Worm (Caenorhabditis elegans) whole organism, young adult: ENCODE measurements around the gene srx-23.

Experiments used
- B0019.2 ChIP-seq: fragments of 200-800 bp; sonication (Bioruptor generic); conservative IDR thresholded peaks from 2 replicates; pipeline ENCODE4 v1.3.6; 2022; ENCODE audit warnings: missing genetic modification reagents, missing genetic modification characterization, missing compliant biosample characterization
- B0336.3 ChIP-seq: fragments of 200-800 bp; sonication (Bioruptor generic); IDR thresholded peaks from 2 replicates; pipeline ENCODE4 v1.3.6; 2022; ENCODE audit warnings: missing genetic modification characterization, missing compliant biosample characterization
- C17E4.6 ChIP-seq: fragments of 200-800 bp; sonication (Bioruptor generic); IDR thresholded peaks from 2 replicates; pipeline ENCODE4 v1.3.6; 2022; ENCODE audit warnings: missing genetic modification reagents, missing genetic modification characterization, missing compliant biosample characterization
- D2030.7 ChIP-seq: fragments of 200-800 bp; sonication (Bioruptor generic); IDR thresholded peaks from 2 replicates; pipeline ENCODE4 v1.3.6; 2022; ENCODE audit warnings: missing genetic modification reagents, missing genetic modification characterization, missing compliant biosample characterization
- F33H1.4 ChIP-seq: fragments of 200-800 bp; sonication (Bioruptor generic); IDR thresholded peaks from 2 replicates; pipeline ENCODE4 v1.3.6; 2022; ENCODE audit warnings: missing genetic modification reagents, missing genetic modification characterization, missing compliant biosample characterization
- F39B2.1 ChIP-seq: fragments of 200-800 bp; sonication (Bioruptor generic); IDR thresholded peaks from 2 replicates; pipeline ENCODE4 v1.3.6; 2022; ENCODE audit warnings: missing genetic modification reagents, missing genetic modification characterization, missing compliant biosample characterization
- F52B5.7 ChIP-seq: sonication (generic microtip); optimal IDR thresholded peaks from 2 replicates; lab custom pipeline; 2016; ENCODE audit warnings: mild to moderate bottlenecking, missing genetic modification characterization, missing compliant biosample characterization
- F57A8.1 ChIP-seq: fragments of 200-800 bp; sonication (Bioruptor generic); optimal IDR thresholded peaks from 2 replicates; lab custom pipeline; 2018; ENCODE audit warnings: mild to moderate bottlenecking, missing genetic modification characterization, moderate library complexity, missing compliant biosample characterization
- K11D2.4 ChIP-seq: fragments of 200-800 bp; sonication (Bioruptor generic); IDR thresholded peaks from 2 replicates; pipeline ENCODE4 v1.3.6; 2022; ENCODE audit warnings: missing genetic modification reagents, missing genetic modification characterization, missing compliant biosample characterization
- K12H6.12 ChIP-seq: fragments of 200-800 bp; sonication (Bioruptor generic); optimal IDR thresholded peaks from 2 replicates; lab custom pipeline; 2018; ENCODE audit warnings: mild to moderate bottlenecking, missing genetic modification characterization, missing compliant biosample characterization
- T07F8.4 ChIP-seq: sonication (generic microtip); optimal IDR thresholded peaks from 2 replicates; lab custom pipeline; 2016; ENCODE audit warnings: mild to moderate bottlenecking, missing genetic modification characterization, moderate library complexity, missing compliant biosample characterization
- Y53F4B.3 ChIP-seq: fragments of 200-800 bp; sonication (Bioruptor generic); IDR thresholded peaks from 2 replicates; pipeline ENCODE4 v1.3.6; 2022; ENCODE audit warnings: missing genetic modification reagents, missing genetic modification characterization, missing compliant biosample characterization
- Y67H2A.10 ChIP-seq: fragments of 200-800 bp; sonication (Bioruptor generic); conservative IDR thresholded peaks from 2 replicates; pipeline ENCODE4 v1.3.6; 2022; ENCODE audit warnings: missing genetic modification reagents, missing genetic modification characterization, missing compliant biosample characterization
- Y95B8A.8 ChIP-seq: fragments of 200-800 bp; sonication (Bioruptor generic); IDR thresholded peaks from 2 replicates; pipeline ENCODE4 v1.3.6; 2022; ENCODE audit warnings: missing genetic modification reagents, missing genetic modification characterization, missing compliant biosample characterization
- atf-7 ChIP-seq: sonication (generic microtip); optimal IDR thresholded peaks from 2 replicates; lab custom pipeline; 2017; ENCODE audit warnings: mild to moderate bottlenecking, missing genetic modification characterization, missing compliant biosample characterization
- attf-5 ChIP-seq: fragments of 200-800 bp; sonication (Bioruptor generic); optimal IDR thresholded peaks from 2 replicates; lab custom pipeline; 2018; ENCODE audit warnings: mild to moderate bottlenecking, missing genetic modification characterization, missing compliant biosample characterization
- bed-1 ChIP-seq: fragments of 200-800 bp; sonication (Bioruptor generic); IDR thresholded peaks from 2 replicates; pipeline ENCODE4 v1.3.6; 2022; ENCODE audit warnings: missing genetic modification reagents, missing genetic modification characterization, missing compliant biosample characterization
- ccch-3 ChIP-seq: fragments of 200-800 bp; sonication (Bioruptor generic); optimal IDR thresholded peaks from 2 replicates; lab custom pipeline; 2018; ENCODE audit warnings: mild to moderate bottlenecking, missing genetic modification characterization, missing compliant biosample characterization
- cebp-2 ChIP-seq: fragments of 200-800 bp; sonication (Bioruptor generic); IDR thresholded peaks from 2 replicates; pipeline ENCODE4 v1.3.6; 2022; ENCODE audit warnings: missing genetic modification characterization, missing compliant biosample characterization
- ceh-100 ChIP-seq: fragments of 200-800 bp; sonication (Bioruptor generic); IDR thresholded peaks from 2 replicates; pipeline ENCODE4 v1.3.6; 2022; ENCODE audit warnings: missing genetic modification reagents, missing genetic modification characterization, missing compliant biosample characterization
- ceh-40 ChIP-seq: fragments of 200-800 bp; sonication (Bioruptor generic); IDR thresholded peaks from 2 replicates; pipeline ENCODE4 v1.3.6; 2022; ENCODE audit warnings: missing genetic modification characterization, missing compliant biosample characterization
- chd-7 ChIP-seq: sonication (generic microtip); optimal IDR thresholded peaks from 2 replicates; lab custom pipeline; 2016; ENCODE audit warnings: mild to moderate bottlenecking, missing genetic modification characterization, moderate library complexity, missing compliant biosample characterization
- efl-1 ChIP-seq: fragments of 150-350 bp; optimal IDR thresholded peaks from 2 replicates; lab custom pipeline; 2014; ENCODE audit warnings: missing biosample characterization, missing genetic modification reagents, missing genetic modification characterization
- fkh-3 ChIP-seq: sonication (generic microtip); optimal IDR thresholded peaks from 2 replicates; lab custom pipeline; 2016; ENCODE audit warnings: mild to moderate bottlenecking, missing genetic modification characterization, missing compliant biosample characterization
- hmg-1.2 ChIP-seq: fragments of 200-800 bp; sonication (Bioruptor generic); IDR thresholded peaks from 2 replicates; pipeline ENCODE4 v1.3.6; 2022; ENCODE audit warnings: missing genetic modification reagents, missing genetic modification characterization, missing compliant biosample characterization
- hmg-20 ChIP-seq: fragments of 200-800 bp; sonication (Bioruptor generic); IDR thresholded peaks from 2 replicates; pipeline ENCODE4 v1.3.6; 2022; ENCODE audit warnings: missing genetic modification reagents, missing genetic modification characterization, missing compliant biosample characterization
- let-607 ChIP-seq, 2 experiments: fragments of 200-800 bp in 1 of 2; sonication (Bioruptor generic) in 1 of 2; sonication (generic microtip) in 1 of 2; optimal IDR thresholded peaks; 2 replicates each; lab custom pipeline; 2016 to 2018; ENCODE audit warnings: mild to moderate bottlenecking in 2 of 2, missing compliant biosample characterization in 2 of 2, missing genetic modification characterization in 2 of 2, moderate library complexity in 2 of 2, missing genotype in 1 of 2
- lin-26 ChIP-seq: fragments of 200-800 bp; sonication (Bioruptor generic); IDR thresholded peaks from 2 replicates; pipeline ENCODE4 v1.3.6; 2022; ENCODE audit warnings: missing genetic modification reagents, missing genetic modification characterization, missing compliant biosample characterization
- lin-40 ChIP-seq: sonication (generic microtip); optimal IDR thresholded peaks from 2 replicates; lab custom pipeline; 2016; ENCODE audit warnings: missing genetic modification characterization, mild to moderate bottlenecking, missing compliant biosample characterization, missing genotype, missing genetic modification reagents
- lsl-1 ChIP-seq: fragments of 200-800 bp; sonication (Bioruptor generic); optimal IDR thresholded peaks from 2 replicates; lab custom pipeline; 2018; ENCODE audit warnings: mild to moderate bottlenecking, missing genetic modification characterization, moderate library complexity, missing compliant biosample characterization
- madf-6 ChIP-seq: fragments of 200-800 bp; sonication (Bioruptor generic); IDR thresholded peaks from 2 replicates; pipeline ENCODE4 v1.3.6; 2022; ENCODE audit warnings: missing genetic modification reagents, missing genetic modification characterization, missing compliant biosample characterization
- nfya-2 ChIP-seq: fragments of 200-800 bp; sonication (Bioruptor generic); IDR thresholded peaks from 2 replicates; pipeline ENCODE4 v1.3.6; 2022; ENCODE audit warnings: missing genetic modification reagents, missing genetic modification characterization, missing compliant biosample characterization
- nfyb-1 ChIP-seq: fragments of 200-800 bp; sonication (Bioruptor generic); IDR thresholded peaks from 2 replicates; pipeline ENCODE4 v1.3.6; 2022; ENCODE audit warnings: missing genetic modification reagents, missing genetic modification characterization, missing compliant biosample characterization
- pha-4 ChIP-seq: fragments of 150-350 bp; sonication (generic microtip); optimal IDR thresholded peaks from 2 replicates; lab custom pipeline; 2014; ENCODE audit warnings: missing biosample characterization, missing genetic modification reagents, missing genetic modification characterization
- rcor-1 ChIP-seq: fragments of 200-800 bp; sonication (Bioruptor generic); IDR thresholded peaks from 2 replicates; pipeline ENCODE4 v1.3.6; 2022; ENCODE audit warnings: missing genetic modification reagents, missing genetic modification characterization, missing compliant biosample characterization
- rec-8 ChIP-seq, 2 experiments: sonication (generic microtip); optimal IDR thresholded peaks; 2 replicates each; lab custom pipeline; 2016; ENCODE audit warnings: mild to moderate bottlenecking in 2 of 2, missing genetic modification characterization in 2 of 2, missing genetic modification reagents in 2 of 2, missing genotype in 2 of 2, missing biosample characterization in 1 of 2, missing compliant biosample characterization in 1 of 2, moderate library complexity in 1 of 2
- sdz-38 ChIP-seq: sonication (generic microtip); optimal IDR thresholded peaks from 2 replicates; lab custom pipeline; 2016; ENCODE audit warnings: missing genotype, missing genetic modification characterization, missing compliant biosample characterization
- snpc-1.3 ChIP-seq: sonication (generic microtip); optimal IDR thresholded peaks from 2 replicates; lab custom pipeline; 2017; ENCODE audit warnings: missing genetic modification characterization, mild to moderate bottlenecking, missing compliant biosample characterization, antibody characterized with exemption, moderate library complexity, missing genotype, missing genetic modification reagents; ENCODE audit not compliant: insufficient read depth
- snpc-3.4 ChIP-seq: sonication (generic microtip); optimal IDR thresholded peaks from 2 replicates; lab custom pipeline; 2017; ENCODE audit warnings: missing genetic modification characterization, mild to moderate bottlenecking, missing compliant biosample characterization, antibody characterized with exemption, moderate library complexity, missing genotype, missing genetic modification reagents
- snpc-4 ChIP-seq, 5 experiments: fragments of 150-350 bp in 1 of 5; sonication (generic microtip) in 4 of 5; optimal IDR thresholded peaks; 2 replicates each; lab custom pipeline; 2014 to 2018; ENCODE audit warnings: missing genetic modification characterization in 5 of 5, missing biosample characterization in 3 of 5, antibody characterized with exemption in 2 of 5, mild to moderate bottlenecking in 2 of 5, missing compliant biosample characterization in 2 of 5, missing genotype in 2 of 5, moderate library complexity in 2 of 5, missing genetic modification reagents in 1 of 5
- sptf-2 ChIP-seq: fragments of 200-800 bp; sonication (Bioruptor generic); optimal IDR thresholded peaks from 2 replicates; lab custom pipeline; 2018; ENCODE audit warnings: mild to moderate bottlenecking, missing genetic modification characterization, missing compliant biosample characterization
- tbp1 ChIP-seq: fragments of 200-800 bp; sonication (Bioruptor generic); optimal IDR thresholded peaks from 2 replicates; lab custom pipeline; 2018; ENCODE audit warnings: mild to moderate bottlenecking, missing genetic modification characterization, missing compliant biosample characterization
- unc-130 ChIP-seq: sonication (generic microtip); optimal IDR thresholded peaks from 2 replicates; lab custom pipeline; 2016; ENCODE audit warnings: missing genetic modification reagents, missing genetic modification characterization, missing compliant biosample characterization
- ztf-26 ChIP-seq: sonication (generic microtip); optimal IDR thresholded peaks from 2 replicates; lab custom pipeline; 2017; ENCODE audit warnings: missing genetic modification characterization, missing compliant biosample characterization
- ztf-28 ChIP-seq: fragments of 200-800 bp; sonication (Bioruptor generic); IDR thresholded peaks from 2 replicates; pipeline ENCODE4 v1.3.6; 2022; ENCODE audit warnings: missing genetic modification reagents, missing genetic modification characterization, missing compliant biosample characterization
- ztf-3 ChIP-seq: fragments of 200-800 bp; sonication (Bioruptor generic); optimal IDR thresholded peaks from 2 replicates; lab custom pipeline; 2018; ENCODE audit warnings: mild to moderate bottlenecking, missing genetic modification characterization, missing compliant biosample characterization

Gene srx-23

ce11 chrV:722889-723288 lies 40.8 kb downstream of the srx-23 start:
- TF ChIP-seq B0336.3 (GFP tag; lab: Robert Waterston, UW) (no peak), F33H1.4 (GFP tag; lab: Robert Waterston, UW) (no peak), Y53F4B.3 (GFP tag; lab: Robert Waterston, UW) (no peak)

ce11 chrV:723895-724352 lies 41.8 kb downstream of the srx-23 start, which contains the start of gene fbxb-72:
fbxb-72 (minus strand) TSS chrV:723952.
- TF ChIP-seq snpc-1.3 (tag; lab: Kevin White, UChicago) (peak; percentile 64), D2030.7 (GFP tag; lab: Robert Waterston, UW) (no peak), F39B2.1 (GFP tag; lab: Robert Waterston, UW) (no peak), B0336.3 (GFP tag; lab: Robert Waterston, UW) (peak; percentile 77), Y95B8A.8 (peak; percentile 81; the same call in 1 of the 2 replicates), T07F8.4 (tag; lab: Kevin White, UChicago) (no peak), bed-1 (no peak), C17E4.6 (GFP tag; lab: Robert Waterston, UW) (no peak), pha-4 (peak; percentile 94), unc-130 (no peak), B0019.2 (GFP tag; lab: Robert Waterston, UW) (no peak), rec-8 (tag; optimal IDR thresholded peaks at IDR 0.05; lab: Kevin White, UChicago) (no peak), ceh-100 (GFP tag; lab: Robert Waterston, UW) (no peak), atf-7 (peak; percentile 66), chd-7 (peak; percentile 77), nfya-2 (GFP tag; lab: Robert Waterston, UW) (no peak), attf-5 (peak; percentile 29), cebp-2 (no peak), Y67H2A.10 (GFP tag; lab: Robert Waterston, UW) (no peak), nfyb-1 (peak; percentile 88), snpc-3.4 (tag; lab: Kevin White, UChicago) (no peak), tbp1 (GFP tag; lab: Kevin White, UChicago) (peak; percentile 51), madf-6 (GFP tag; lab: Robert Waterston, UW) (no peak), F52B5.7 (tag; lab: Kevin White, UChicago) (peak; percentile 84), ztf-3 (GFP tag; lab: Kevin White, UChicago) (no peak), let-607 (tag; optimal IDR thresholded peaks at IDR 0.05; lab: Kevin White, UChicago) (no peak), F57A8.1 (GFP tag; lab: Kevin White, UChicago) (peak; percentile 41), hmg-20 (GFP tag; lab: Robert Waterston, UW) (0 out of 2 replicates have a peak, but pooled peaks have one; percentile 3), K12H6.12 (tag; lab: Kevin White, UChicago) (peak; percentile 53), efl-1 (no peak), K11D2.4 (GFP tag; lab: Robert Waterston, UW) (peak; percentile 78), rcor-1 (no peak), sdz-38 (no peak), fkh-3 (no peak), ztf-28 (GFP tag; lab: Robert Waterston, UW) (no peak), ceh-40 (GFP tag; lab: Robert Waterston, UW) (no peak), sptf-2 (GFP tag; lab: Kevin White, UChicago) (no peak), lin-26 (GFP tag; lab: Robert Waterston, UW) (peak; percentile 32; the same call in 1 of the 2 replicates), snpc-4 (GFP tag; optimal IDR thresholded peaks at IDR 0.05; lab: Kevin White, UChicago) (no peak), snpc-4 (tag; optimal IDR thresholded peaks at IDR 0.05; lab: Kevin White, UChicago) (peak in 3 of 4 experiments; percentile 1 to 41 (median 34)), lin-40 (peak; percentile 75), ztf-26 (tag; lab: Kevin White, UChicago) (peak; percentile 68), ccch-3 (GFP tag; lab: Kevin White, UChicago) (no peak), lsl-1 (no peak), hmg-1.2 (GFP tag; lab: Robert Waterston, UW) (peak; percentile 50)
